Fruit fly (Drosophila melanogaster) whole organism, embryonic: ENCODE data around the gene CG11550.
A peak's percentile ranks its signal among the peaks of the same experiment; 100 is the strongest.

Experiments
- B-H2 ChIP-seq: fragments of 200-800 bp; sonication (Bioruptor generic); optimal IDR thresholded peaks from 2 replicates; lab custom pipeline; 2018; ENCODE audit warnings: missing biosample characterization, mild to moderate bottlenecking, missing genetic modification characterization
- BEAF-32 ChIP-seq: fragments of 200-800 bp; sonication (Bioruptor generic); optimal IDR thresholded peaks from 3 replicates; lab custom pipeline; 2017; ENCODE audit warnings: missing biosample characterization, missing genetic modification characterization, mild to moderate bottlenecking, moderate library complexity, missing genetic modification reagents
- CG10209 ChIP-seq: fragments of 200-800 bp; sonication (Bioruptor generic); optimal IDR thresholded peaks from 3 replicates; lab custom pipeline; 2017; ENCODE audit warnings: missing biosample characterization, mild to moderate bottlenecking, missing genetic modification characterization, missing genetic modification reagents
- CG10366 ChIP-seq: fragments of 200-800 bp; sonication (Bioruptor generic); IDR thresholded peaks from 2 replicates; pipeline ENCODE4 v1.3.6; 2022; ENCODE audit warnings: missing biosample characterization, missing genetic modification characterization
- CG12391 ChIP-seq: fragments of 200-800 bp; sonication (Bioruptor generic); optimal IDR thresholded peaks from 3 replicates; lab custom pipeline; 2018; ENCODE audit warnings: missing biosample characterization, mild to moderate bottlenecking, missing genetic modification characterization, moderate library complexity
- CG14441 ChIP-seq: fragments of 200-800 bp; sonication (Bioruptor generic); IDR thresholded peaks from 2 replicates; pipeline ENCODE4 v1.3.6; 2022; ENCODE audit warnings: missing biosample characterization, missing genetic modification characterization
- CG14710 ChIP-seq: fragments of 200-800 bp; sonication (Bioruptor generic); optimal IDR thresholded peaks from 3 replicates; lab custom pipeline; 2019; ENCODE audit warnings: missing biosample characterization, mild to moderate bottlenecking, missing genetic modification characterization, moderate library complexity
- CG17186 ChIP-seq: fragments of 200-800 bp; sonication (Bioruptor generic); optimal IDR thresholded peaks from 3 replicates; lab custom pipeline; 2017; ENCODE audit warnings: missing biosample characterization, missing genetic modification reagents, missing genetic modification characterization
- CG43689 ChIP-seq: fragments of 200-800 bp; sonication (Bioruptor generic); IDR thresholded peaks from 2 replicates; pipeline ENCODE4 v1.3.6; 2022; ENCODE audit warnings: missing biosample characterization, missing genetic modification characterization
- CG4404 ChIP-seq: fragments of 200-800 bp; sonication (Bioruptor generic); IDR thresholded peaks from 2 replicates; pipeline ENCODE4 v1.3.6; 2022; ENCODE audit warnings: missing biosample characterization, missing genetic modification characterization
- CG4424 ChIP-seq: fragments of 200-800 bp; sonication (Bioruptor generic); optimal IDR thresholded peaks from 3 replicates; lab custom pipeline; 2016; ENCODE audit warnings: missing biosample characterization, missing genetic modification characterization
- CG6765 ChIP-seq: fragments of 200-800 bp; sonication (Bioruptor generic); optimal IDR thresholded peaks from 3 replicates; lab custom pipeline; 2017; ENCODE audit warnings: missing biosample characterization, mild to moderate bottlenecking, missing genetic modification characterization
- CG7357 ChIP-seq: fragments of 200-800 bp; sonication (Bioruptor generic); IDR thresholded peaks from 3 replicates; pipeline ENCODE4 v1.3.6; 2022; ENCODE audit warnings: missing biosample characterization, missing genetic modification characterization
- Chrac-16 ChIP-seq: fragments of 200-800 bp; sonication (Bioruptor generic); optimal IDR thresholded peaks from 3 replicates; lab custom pipeline; 2016; ENCODE audit warnings: missing biosample characterization, missing genetic modification characterization
- CkIIα-i1 ChIP-seq: fragments of 200-800 bp; sonication (Bioruptor generic); IDR thresholded peaks from 2 replicates; pipeline ENCODE4 v1.3.6; 2022; ENCODE audit warnings: missing biosample characterization, missing genetic modification characterization
- D19A ChIP-seq: fragments of 200-800 bp; optimal IDR thresholded peaks from 3 replicates; lab custom pipeline; 2019; ENCODE audit warnings: missing biosample characterization, mild to moderate bottlenecking, missing genetic modification characterization, moderate library complexity
- Ets97D ChIP-seq: fragments of 200-800 bp; sonication (Bioruptor generic); optimal IDR thresholded peaks from 3 replicates; lab custom pipeline; 2016; ENCODE audit warnings: missing biosample characterization, missing genetic modification characterization
- Hand ChIP-seq: fragments of 200-800 bp; sonication (Bioruptor generic); optimal IDR thresholded peaks from 2 replicates; lab custom pipeline; 2017; ENCODE audit warnings: mild to moderate bottlenecking, missing biosample characterization, missing genetic modification reagents, missing genetic modification characterization
- Hsf ChIP-seq: fragments of 200-800 bp; sonication (Bioruptor generic); optimal IDR thresholded peaks from 3 replicates; lab custom pipeline; 2016; ENCODE audit warnings: missing biosample characterization, missing genetic modification characterization
- NK7.1 ChIP-seq: fragments of 200-800 bp; sonication (Bioruptor generic); optimal IDR thresholded peaks from 3 replicates; lab custom pipeline; 2016; ENCODE audit warnings: missing biosample characterization, missing genetic modification characterization
- Nf-YC ChIP-seq: fragments of 200-800 bp; optimal IDR thresholded peaks from 3 replicates; lab custom pipeline; 2019; ENCODE audit warnings: missing biosample characterization, mild to moderate bottlenecking, missing genetic modification characterization, moderate library complexity
- Rfx ChIP-seq: fragments of 200-800 bp; sonication (Bioruptor generic); IDR thresholded peaks from 2 replicates; pipeline ENCODE4 v1.3.6; 2022; ENCODE audit warnings: missing biosample characterization, missing genetic modification characterization
- Six4 ChIP-seq: fragments of 200-800 bp; sonication (Bioruptor generic); optimal IDR thresholded peaks from 2 replicates; lab custom pipeline; 2016; ENCODE audit warnings: missing biosample characterization, missing genetic modification characterization
- Xrp1 ChIP-seq: fragments of 200-800 bp; sonication (Bioruptor generic); IDR thresholded peaks from 2 replicates; pipeline ENCODE4 v1.3.6; 2022; ENCODE audit warnings: missing biosample characterization, missing genetic modification characterization
- abd-A ChIP-seq: fragments of 200-800 bp; sonication (Bioruptor generic); optimal IDR thresholded peaks from 3 replicates; lab custom pipeline; 2019; ENCODE audit warnings: missing biosample characterization, mild to moderate bottlenecking, missing genetic modification characterization, moderate library complexity
- cad ChIP-seq: fragments of >200 bp; optimal IDR thresholded peaks from 2 replicates; lab custom pipeline; 2017; ENCODE audit warnings: missing biosample characterization, missing genetic modification characterization
- chif ChIP-seq, 2 experiments: fragments of 200-800 bp; sonication (Bioruptor generic); optimal IDR thresholded peaks; 3 replicates each; lab custom pipeline; 2016; ENCODE audit warnings: missing biosample characterization in 2 of 2, missing genetic modification characterization in 2 of 2
- corto ChIP-seq: fragments of 200-800 bp; sonication (Bioruptor generic); optimal IDR thresholded peaks from 2 replicates; lab custom pipeline; 2016; ENCODE audit warnings: missing biosample characterization, mild to moderate bottlenecking, missing genetic modification characterization, moderate library complexity
- crc ChIP-seq: fragments of 200-800 bp; sonication (Bioruptor generic); optimal IDR thresholded peaks from 2 replicates; lab custom pipeline; 2016; ENCODE audit warnings: missing biosample characterization, missing genetic modification characterization
- dati ChIP-seq: fragments of 200-800 bp; sonication (Bioruptor generic); IDR thresholded peaks from 2 replicates; pipeline ENCODE4 v1.3.6; 2022; ENCODE audit warnings: missing biosample characterization, missing genetic modification characterization
- disco-r ChIP-seq: fragments of 200-800 bp; sonication (Bioruptor generic); optimal IDR thresholded peaks from 2 replicates; lab custom pipeline; 2016; ENCODE audit warnings: missing biosample characterization, missing genetic modification characterization
- fu2 ChIP-seq: fragments of 200-800 bp; sonication (Bioruptor generic); optimal IDR thresholded peaks from 2 replicates; lab custom pipeline; 2016; ENCODE audit warnings: missing biosample characterization, missing genetic modification characterization
- grn ChIP-seq: fragments of 200-800 bp; sonication (Bioruptor generic); optimal IDR thresholded peaks from 3 replicates; lab custom pipeline; 2017; ENCODE audit warnings: missing biosample characterization, missing genetic modification characterization
- gro ChIP-seq: fragments of 200-800 bp; sonication (Bioruptor generic); optimal IDR thresholded peaks from 2 replicates; lab custom pipeline; 2016; ENCODE audit warnings: missing biosample characterization, missing genetic modification characterization
- hbn ChIP-seq: fragments of 200-800 bp; sonication (Bioruptor generic); IDR thresholded peaks from 2 replicates; pipeline ENCODE4 v1.3.6; 2022; ENCODE audit warnings: missing biosample characterization, missing genetic modification characterization; ENCODE audit not compliant: partially characterized antibody
- jigr1 ChIP-seq: fragments of 200-800 bp; sonication (Bioruptor generic); IDR thresholded peaks from 3 replicates; pipeline ENCODE4 v1.3.6; 2022; ENCODE audit warnings: missing biosample characterization, missing genetic modification characterization
- jumu ChIP-seq: fragments of 200-800 bp; sonication (Bioruptor generic); optimal IDR thresholded peaks from 3 replicates; lab custom pipeline; 2016; ENCODE audit warnings: missing biosample characterization, missing genetic modification characterization
- lola ChIP-seq, 3 experiments: fragments of >200 bp in 2 of 3; fragments of 200-800 bp in 1 of 3; sonication (Bioruptor generic) in 1 of 3; optimal IDR thresholded peaks; 2 replicates each; lab custom pipeline; 2017 to 2019; ENCODE audit warnings: missing biosample characterization in 3 of 3, missing genetic modification characterization in 3 of 3, mild to moderate bottlenecking in 1 of 3, moderate library complexity in 1 of 3
- lov ChIP-seq, 2 experiments: fragments of 200-800 bp in 1 of 2; fragments of >200 bp in 1 of 2; sonication (Bioruptor generic) in 1 of 2; IDR thresholded peaks in 1 of 2; optimal IDR thresholded peaks in 1 of 2; 2 replicates in 1 of 2; 3 replicates in 1 of 2; pipeline versions ENCODE4 v1.3.6 to Lab custom; 2017 to 2022; ENCODE audit warnings: missing biosample characterization in 1 of 2, missing genetic modification characterization in 1 of 2
- pnt ChIP-seq: fragments of 200-800 bp; sonication (Bioruptor generic); optimal IDR thresholded peaks from 3 replicates; lab custom pipeline; 2016; ENCODE audit warnings: missing biosample characterization, missing genetic modification characterization
- prd ChIP-seq, 3 experiments: fragments of >200 bp in 2 of 3; fragments of 200-800 bp in 1 of 3; sonication (Bioruptor generic) in 1 of 3; optimal IDR thresholded peaks in 2 of 3; IDR thresholded peaks in 1 of 3; 2 replicates in 2 of 3; 3 replicates in 1 of 3; pipeline versions ENCODE4 v1.3.6 to Lab custom; 2017 to 2022; ENCODE audit warnings: missing biosample characterization in 1 of 3, missing genetic modification characterization in 1 of 3
- sd ChIP-seq: fragments of 200-800 bp; sonication (Bioruptor generic); optimal IDR thresholded peaks from 3 replicates; lab custom pipeline; 2018; ENCODE audit warnings: missing biosample characterization, mild to moderate bottlenecking, missing genetic modification characterization, moderate library complexity
- sens-2 ChIP-seq: fragments of 200-800 bp; sonication (Bioruptor generic); IDR thresholded peaks from 2 replicates; pipeline ENCODE4 v1.3.6; 2022; ENCODE audit warnings: missing biosample characterization, missing genetic modification characterization
- shn ChIP-seq: fragments of 200-800 bp; sonication (Bioruptor generic); optimal IDR thresholded peaks from 3 replicates; lab custom pipeline; 2016; ENCODE audit warnings: missing biosample characterization, missing genetic modification characterization
- sr ChIP-seq: fragments of 200-800 bp; sonication (Bioruptor generic); IDR thresholded peaks from 3 replicates; pipeline ENCODE4 v1.3.6; 2022; ENCODE audit warnings: missing biosample characterization, missing genetic modification characterization
- trem ChIP-seq: fragments of 200-800 bp; optimal IDR thresholded peaks from 3 replicates; lab custom pipeline; 2019; ENCODE audit warnings: missing biosample characterization, mild to moderate bottlenecking, missing genetic modification characterization, moderate library complexity
- twi ChIP-seq: fragments of 200-800 bp; optimal IDR thresholded peaks from 2 replicates; lab custom pipeline; 2019; ENCODE audit warnings: missing biosample characterization, mild to moderate bottlenecking, missing genetic modification characterization, moderate library complexity
- unc-4 ChIP-seq: fragments of 200-800 bp; sonication (Bioruptor generic); IDR thresholded peaks from 2 replicates; pipeline ENCODE4 v1.3.6; 2022; ENCODE audit warnings: missing biosample characterization, missing genetic modification characterization; ENCODE audit not compliant: partially characterized antibody
- wek ChIP-seq: fragments of 200-800 bp; sonication (Bioruptor generic); optimal IDR thresholded peaks from 3 replicates; lab custom pipeline; 2018; ENCODE audit warnings: missing biosample characterization, mild to moderate bottlenecking, missing genetic modification characterization, moderate library complexity

CG11550 gene

dm6 chr3R:31706895-31707238, 27.2 kb upstream of the CG11550 start (continued):
- TF ChIP-seq Xrp1 (peak; percentile 23; the same call in 1 of the 2 replicates), CG10209 (GFP tag; lab: Kevin White, UChicago) (peak; percentile 11), Nf-YC (tag; lab: Kevin White, UChicago) (no peak), wek (GFP tag; lab: Kevin White, UChicago) (no peak), CG14710 (peak; percentile 17), grn (GFP tag; lab: Kevin White, UChicago) (peak; percentile 26), trem (tag; lab: Kevin White, UChicago) (peak; percentile 41), CG12391 (tag; lab: Kevin White, UChicago) (peak; percentile 14), jigr1 (GFP tag; lab: Robert Waterston, UW) (no peak), pnt (peak; percentile 0), prd (optimal IDR thresholded peaks at IDR 0.05; lab: Kevin White, UChicago) (no peak), prd (GFP tag; IDR thresholded peaks at IDR 0.05; lab: Robert Waterston, UW) (peak; percentile 73; the same call in 2 of the 3 replicates), CG4424 (GFP tag; lab: Kevin White, UChicago) (peak; percentile 6), Hsf (peak; percentile 4), CG43689 (GFP tag; lab: Robert Waterston, UW) (no peak), lola (GFP tag; optimal IDR thresholded peaks at IDR 0.05; lab: Kevin White, UChicago) (peak in 1 of 3 experiments; percentile 29), Chrac-16 (peak; percentile 10)

- TF ChIP-seq Hand (GFP tag; lab: Kevin White, UChicago) (no peak), fu2 (GFP tag; lab: Kevin White, UChicago) (no peak), disco-r (no peak), dati (GFP tag; lab: Robert Waterston, UW) (no peak; the same call in 1 of the 2 replicates), NK7.1 (GFP tag; lab: Kevin White, UChicago) (no peak), CkIIα-i1 (GFP tag; lab: Robert Waterston, UW) (no peak), CG7357 (GFP tag; lab: Robert Waterston, UW) (peak; percentile 47; the same call in 2 of the 3 replicates), B-H2 (GFP tag; lab: Kevin White, UChicago) (no peak), CG17186 (GFP tag; lab: Kevin White, UChicago) (no peak), CG6765 (GFP tag; lab: Kevin White, UChicago) (no peak), cad (GFP tag; lab: Kevin White, UChicago) (no peak), abd-A (tag; lab: Kevin White, UChicago) (no peak), hbn (GFP tag; lab: Robert Waterston, UW) (no peak), lov (optimal IDR thresholded peaks at IDR 0.05; lab: Kevin White, UChicago) (no peak), lov (GFP tag; IDR thresholded peaks at IDR 0.05; lab: Robert Waterston, UW) (peak; percentile 80), crc (GFP tag; lab: Kevin White, UChicago) (no peak), BEAF-32 (GFP tag; lab: Kevin White, UChicago) (no peak), CG10366 (GFP tag; lab: Robert Waterston, UW) (no peak), corto (GFP tag; lab: Kevin White, UChicago) (no peak), chif (GFP tag; optimal IDR thresholded peaks at IDR 0.05; lab: Kevin White, UChicago) (peak; percentile 16 to 23), twi (tag; lab: Kevin White, UChicago) (no peak), Ets97D (GFP tag; lab: Kevin White, UChicago) (no peak), Six4 (GFP tag; lab: Kevin White, UChicago) (no peak), shn (GFP tag; lab: Kevin White, UChicago) (no peak), D19A (tag; lab: Kevin White, UChicago) (no peak), jumu (GFP tag; lab: Kevin White, UChicago) (no peak), Rfx (GFP tag; lab: Robert Waterston, UW) (no peak), sr (no peak), gro (GFP tag; lab: Kevin White, UChicago) (no peak), sens-2 (GFP tag; lab: Robert Waterston, UW) (no peak), CG14441 (GFP tag; lab: Robert Waterston, UW) (no peak), unc-4 (GFP tag; lab: Robert Waterston, UW) (no peak), CG4404 (peak; percentile 52; the same call in 1 of the 2 replicates), sd (no peak)
These were observed 26.6 kb upstream of the CG11550 start for dm6 chr3R:31706142-31706894.
